Worm (Caenorhabditis elegans) whole organism, mixed stage, embryonic: ENCODE results near the gene str-56.

Experiments
- ceh-83 ChIP-seq: fragments of 200-800 bp; sonication (Bioruptor generic); optimal IDR thresholded peaks from 2 replicates; lab custom pipeline; 2018; ENCODE audit warnings: mild to moderate bottlenecking, missing genetic modification characterization, missing compliant biosample characterization
- cnd-1 ChIP-seq: fragments of 200-800 bp; sonication (Bioruptor generic); optimal IDR thresholded peaks from 2 replicates; lab custom pipeline; 2018; ENCODE audit warnings: mild to moderate bottlenecking, missing genetic modification characterization, missing compliant biosample characterization
- drap-1 ChIP-seq: fragments of 200-800 bp; sonication (Bioruptor generic); optimal IDR thresholded peaks from 3 replicates; lab custom pipeline; 2018; ENCODE audit warnings: mild to moderate bottlenecking, missing genetic modification characterization, missing compliant biosample characterization
- lin-32 ChIP-seq: fragments of 200-800 bp; sonication (Bioruptor generic); optimal IDR thresholded peaks from 2 replicates; lab custom pipeline; 2018; ENCODE audit warnings: mild to moderate bottlenecking, missing genetic modification characterization, missing compliant biosample characterization

DNA sequence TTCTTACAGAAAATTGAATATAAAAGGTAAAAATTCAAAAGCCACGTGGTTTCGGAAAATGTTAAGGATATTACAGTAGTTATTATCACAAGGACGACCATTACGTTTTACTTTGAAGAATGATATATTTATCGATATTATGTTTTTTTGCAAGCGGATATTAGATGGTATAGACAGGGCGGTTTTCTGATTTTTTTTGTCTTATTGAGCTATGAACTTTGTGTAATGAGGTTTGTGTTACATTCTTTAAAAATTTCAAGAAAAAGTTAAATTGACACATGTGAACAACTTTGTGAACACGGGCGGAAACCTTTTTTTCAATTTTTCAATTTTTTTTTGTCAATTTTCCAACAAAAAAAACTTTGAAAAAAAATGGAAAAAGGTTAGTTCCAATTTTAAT lies 47.5 kb upstream of the str-56 start, which contains the start of gene srbc-50:
- TF ChIP-seq drap-1 (GFP tag; lab: Kevin White, UChicago) (no peak), lin-32 (GFP tag; lab: Kevin White, UChicago) (no peak), ceh-83 (GFP tag; lab: Kevin White, UChicago) (no peak), cnd-1 (tag; lab: Kevin White, UChicago) (no peak)
